Worm (Caenorhabditis elegans) whole organism, midembryonic: ENCODE data around the gene ida-1.

Source experiments
- T22C8.4 ChIP-seq: fragments of 200-800 bp; sonication (Bioruptor generic); IDR thresholded peaks from 2 replicates; pipeline ENCODE4 v1.3.6; 2022; ENCODE audit warnings: missing genetic modification characterization, missing compliant biosample characterization
- cog-1 ChIP-seq: sonication (generic microtip); optimal IDR thresholded peaks from 2 replicates; lab custom pipeline; 2016; ENCODE audit warnings: missing genetic modification characterization, missing compliant biosample characterization
- flt-1 ChIP-seq: fragments of 200-800 bp; sonication (Bioruptor generic); IDR thresholded peaks from 2 replicates; pipeline ENCODE4 v1.3.6; 2022; ENCODE audit warnings: missing genetic modification characterization, missing compliant biosample characterization
- klf-2 ChIP-seq: fragments of 200-800 bp; sonication (Bioruptor generic); conservative IDR thresholded peaks from 2 replicates; pipeline ENCODE4 v1.3.6; 2022; ENCODE audit warnings: missing genetic modification reagents, missing genetic modification characterization, missing compliant biosample characterization
- med-1 ChIP-seq: sonication (generic microtip); optimal IDR thresholded peaks from 2 replicates; lab custom pipeline; 2017; ENCODE audit warnings: missing genetic modification characterization, mild to moderate bottlenecking, missing compliant biosample characterization, antibody characterized with exemption, missing genetic modification reagents; ENCODE audit not compliant: insufficient read depth
- ref-1 ChIP-seq: fragments of 200-800 bp; sonication (Bioruptor generic); conservative IDR thresholded peaks from 2 replicates; pipeline ENCODE4 v1.3.6; 2022; ENCODE audit warnings: missing genetic modification reagents, missing genetic modification characterization, missing compliant biosample characterization
- tab-1 ChIP-seq: fragments of 200-800 bp; sonication (Bioruptor generic); IDR thresholded peaks from 2 replicates; pipeline ENCODE4 v1.3.6; 2022; ENCODE audit warnings: missing genetic modification characterization, missing compliant biosample characterization
- ztf-23 ChIP-seq: fragments of 200-800 bp; sonication (Bioruptor generic); IDR thresholded peaks from 2 replicates; pipeline ENCODE4 v1.3.6; 2022; ENCODE audit warnings: missing genetic modification reagents, missing genetic modification characterization, missing compliant biosample characterization
- ztf-29 ChIP-seq: fragments of 200-800 bp; sonication (Bioruptor generic); IDR thresholded peaks from 2 replicates; pipeline ENCODE4 v1.3.6; 2022; ENCODE audit warnings: missing genetic modification reagents, missing genetic modification characterization, missing compliant biosample characterization

Gene ida-1

ce11 chrIII:5755204-5755603 is at the start of gene ida-1:
TSS of gene ida-1 (plus strand) at chrIII:5755539.
- no peak for TF ChIP-seq klf-2 (GFP tag; lab: Robert Waterston, UW)
- TF ChIP-seq tab-1, result no peak
- TF ChIP-seq ztf-29 (GFP tag; lab: Robert Waterston, UW), result no peak
- no peak for TF ChIP-seq flt-1
- peak; percentile 32; the same call in 1 of the 2 replicates for TF ChIP-seq T22C8.4
- TF ChIP-seq ref-1 (GFP tag; lab: Robert Waterston, UW), result no peak

ce11 chrIII:5706077-5706627 is 49.2 kb upstream of the ida-1 start, which contains the start of gene rpl-23:
TSS of gene rpl-23 (minus strand) at chrIII:5706127.
- TF ChIP-seq ztf-23, result no peak
- peak; percentile 66 for TF ChIP-seq flt-1
- peak; percentile 54 for TF ChIP-seq cog-1 (tag; lab: Kevin White, UChicago)
- TF ChIP-seq T22C8.4, result peak; percentile 96
- TF ChIP-seq ztf-29 (GFP tag; lab: Robert Waterston, UW), result no peak

- TF ChIP-seq tab-1 (no peak), flt-1 (no peak), cog-1 (tag; lab: Kevin White, UChicago) (no peak), ref-1 (GFP tag; lab: Robert Waterston, UW) (no peak), ztf-29 (GFP tag; lab: Robert Waterston, UW) (no peak), klf-2 (GFP tag; lab: Robert Waterston, UW) (no peak), med-1 (GFP tag; lab: Kevin White, UChicago) (no peak), ztf-23 (no peak), T22C8.4 (no peak)
These were observed 47.8 kb upstream of the ida-1 start for ce11 chrIII:5707546-5707945.

ce11 chrIII:5708024-5708423 is 47.3 kb upstream of the ida-1 start:
- TF ChIP-seq ref-1 (GFP tag; lab: Robert Waterston, UW) (no peak), klf-2 (GFP tag; lab: Robert Waterston, UW) (no peak), cog-1 (tag; lab: Kevin White, UChicago) (no peak), med-1 (GFP tag; lab: Kevin White, UChicago) (no peak), flt-1 (no peak), T22C8.4 (no peak), tab-1 (no peak), ztf-23 (no peak), ztf-29 (GFP tag; lab: Robert Waterston, UW) (no peak)

ce11 chrIII:5709224-5709623 is 46.1 kb upstream of the ida-1 start, which contains the start of gene hpo-28:
TSS of gene hpo-28 (minus strand) at chrIII:5709324.
- TF ChIP-seq ztf-29 (GFP tag; lab: Robert Waterston, UW) (no peak), ref-1 (GFP tag; lab: Robert Waterston, UW) (no peak), med-1 (GFP tag; lab: Kevin White, UChicago) (no peak), ztf-23 (no peak), flt-1 (no peak), tab-1 (no peak), T22C8.4 (no peak), klf-2 (GFP tag; lab: Robert Waterston, UW) (no peak)

- TF ChIP-seq med-1 (GFP tag; lab: Kevin White, UChicago) (no peak), tab-1 (no peak)
These were observed 45.3 kb upstream of the ida-1 start, which contains the start of gene B0336.12 for ce11 chrIII:5710045-5710444. TSS of gene B0336.12 (minus strand) at chrIII:5710145.

ce11 chrIII:5710676-5711075 is 44.7 kb upstream of the ida-1 start:
- TF ChIP-seq tab-1 (no peak), ref-1 (GFP tag; lab: Robert Waterston, UW) (no peak), klf-2 (GFP tag; lab: Robert Waterston, UW) (no peak), med-1 (GFP tag; lab: Kevin White, UChicago) (no peak), ztf-23 (no peak), flt-1 (no peak), ztf-29 (GFP tag; lab: Robert Waterston, UW) (no peak), cog-1 (tag; lab: Kevin White, UChicago) (no peak), T22C8.4 (no peak)

ce11 chrIII:5711242-5711641 is 44.1 kb upstream of the ida-1 start, which contains the start of gene rbm-26:
TSS of gene rbm-26 (plus strand) at chrIII:5711542.
- no peak for TF ChIP-seq flt-1
- TF ChIP-seq klf-2 (GFP tag; lab: Robert Waterston, UW), result no peak
- no peak for TF ChIP-seq cog-1 (tag; lab: Kevin White, UChicago)
- TF ChIP-seq tab-1, result no peak

ce11 chrIII:5711881-5712643 is 43.3 kb upstream of the ida-1 start:
- TF ChIP-seq ref-1 (GFP tag; lab: Robert Waterston, UW), result no peak
- no peak for TF ChIP-seq tab-1
- TF ChIP-seq med-1 (GFP tag; lab: Kevin White, UChicago), result no peak
- TF ChIP-seq klf-2 (GFP tag; lab: Robert Waterston, UW), result no peak
- TF ChIP-seq ztf-23, result no peak
- no peak for TF ChIP-seq T22C8.4
- no peak for TF ChIP-seq cog-1 (tag; lab: Kevin White, UChicago)
- TF ChIP-seq flt-1, result no peak
- no peak for TF ChIP-seq ztf-29 (GFP tag; lab: Robert Waterston, UW)

ce11 chrIII:5714230-5714983 is 40.9 kb upstream of the ida-1 start, which contains the start of gene arf-1:
TSS of gene arf-1 (plus strand) at chrIII:5714886.
- TF ChIP-seq med-1 (GFP tag; lab: Kevin White, UChicago) (no peak), ref-1 (GFP tag; lab: Robert Waterston, UW) (no peak), tab-1 (no peak), flt-1 (no peak), klf-2 (GFP tag; lab: Robert Waterston, UW) (no peak), ztf-23 (no peak), cog-1 (tag; lab: Kevin White, UChicago) (no peak), ztf-29 (GFP tag; lab: Robert Waterston, UW) (no peak), T22C8.4 (no peak)
